Fruit fly (Drosophila melanogaster) whole organism, embryonic: Measurements from ENCODE around the gene ssp.

Experiments
- BtbVII ChIP-seq: fragments of 200-800 bp; sonication (Bioruptor generic); optimal IDR thresholded peaks from 3 replicates; lab custom pipeline; 2017; ENCODE audit warnings: missing biosample characterization, mild to moderate bottlenecking, missing genetic modification characterization
- CG10366 ChIP-seq: fragments of 200-800 bp; sonication (Bioruptor generic); IDR thresholded peaks from 2 replicates; pipeline ENCODE4 v1.3.6; 2022; ENCODE audit warnings: missing biosample characterization, missing genetic modification characterization
- CG10959 ChIP-seq: fragments of 200-800 bp; sonication (Bioruptor generic); IDR thresholded peaks from 2 replicates; pipeline ENCODE4 v1.3.6; 2022; ENCODE audit warnings: missing biosample characterization, missing genetic modification characterization
- CG12071 ChIP-seq: fragments of 200-800 bp; sonication (Bioruptor generic); optimal IDR thresholded peaks from 3 replicates; lab custom pipeline; 2018; ENCODE audit warnings: missing biosample characterization, mild to moderate bottlenecking, missing genetic modification characterization
- CG14860 ChIP-seq: fragments of 200-800 bp; sonication (Bioruptor generic); IDR thresholded peaks from 3 replicates; pipeline ENCODE4 v1.3.6; 2022; ENCODE audit warnings: missing biosample characterization, missing genetic modification characterization; ENCODE audit not compliant: partially characterized antibody
- CG15011 ChIP-seq: fragments of 200-800 bp; sonication (Bioruptor generic); optimal IDR thresholded peaks from 3 replicates; lab custom pipeline; 2018; ENCODE audit warnings: missing biosample characterization, mild to moderate bottlenecking, missing genetic modification characterization
- CG17385 ChIP-seq: fragments of 200-800 bp; sonication (Bioruptor generic); optimal IDR thresholded peaks from 3 replicates; lab custom pipeline; 2018; ENCODE audit warnings: missing biosample characterization, mild to moderate bottlenecking, missing genetic modification characterization
- CG2202 ChIP-seq: fragments of 200-800 bp; sonication (Bioruptor generic); optimal IDR thresholded peaks from 2 replicates; lab custom pipeline; 2018; ENCODE audit warnings: missing biosample characterization, mild to moderate bottlenecking, missing genetic modification characterization
- CG3065 ChIP-seq: fragments of 200-800 bp; sonication (Bioruptor generic); optimal IDR thresholded peaks from 2 replicates; lab custom pipeline; 2016; ENCODE audit warnings: missing biosample characterization, missing genetic modification characterization
- CG33557 ChIP-seq: fragments of 200-800 bp; sonication (Bioruptor generic); optimal IDR thresholded peaks from 2 replicates; lab custom pipeline; 2019; ENCODE audit warnings: missing biosample characterization, mild to moderate bottlenecking, missing genetic modification characterization, moderate library complexity
- CG7963 ChIP-seq: fragments of 200-800 bp; sonication (Bioruptor generic); IDR thresholded peaks from 3 replicates; pipeline ENCODE4 v1.3.6; 2022; ENCODE audit warnings: missing biosample characterization, missing genetic modification characterization; ENCODE audit not compliant: partially characterized antibody
- CG9727 ChIP-seq: fragments of 200-800 bp; sonication (Bioruptor generic); optimal IDR thresholded peaks from 3 replicates; lab custom pipeline; 2017; ENCODE audit warnings: missing biosample characterization, mild to moderate bottlenecking, missing genetic modification characterization
- CTCF ChIP-seq: fragments of 200-800 bp; sonication (Bioruptor generic); optimal IDR thresholded peaks from 2 replicates; lab custom pipeline; 2017; ENCODE audit warnings: missing biosample characterization, mild to moderate bottlenecking, missing genetic modification characterization, moderate library complexity
- Dbx ChIP-seq: fragments of 200-800 bp; sonication (Bioruptor generic); IDR thresholded peaks from 3 replicates; pipeline ENCODE4 v1.3.6; 2022; ENCODE audit warnings: missing biosample characterization, missing genetic modification characterization
- Drgx ChIP-seq: fragments of 200-800 bp; sonication (Bioruptor generic); IDR thresholded peaks from 2 replicates; pipeline ENCODE4 v1.3.6; 2022; ENCODE audit warnings: missing biosample characterization, missing genetic modification characterization
- E2f1 ChIP-seq: fragments of 200-800 bp; sonication (Bioruptor generic); IDR thresholded peaks from 2 replicates; pipeline ENCODE4 v1.3.6; 2022; ENCODE audit warnings: missing biosample characterization, missing genetic modification characterization
- E2f2 ChIP-seq: fragments of 200-800 bp; sonication (Bioruptor generic); IDR thresholded peaks from 2 replicates; pipeline ENCODE4 v1.3.6; 2022; ENCODE audit warnings: missing biosample characterization, missing genetic modification characterization
- Fer1 ChIP-seq: fragments of 200-800 bp; sonication (Bioruptor generic); optimal IDR thresholded peaks from 2 replicates; lab custom pipeline; 2017; ENCODE audit warnings: missing biosample characterization, mild to moderate bottlenecking, missing genetic modification characterization
- Gug ChIP-seq: fragments of 200-800 bp; sonication (Bioruptor generic); IDR thresholded peaks from 4 replicates; pipeline ENCODE4 v1.3.6; 2022; ENCODE audit warnings: missing biosample characterization, missing genetic modification characterization
- HLH54F ChIP-seq: fragments of 200-800 bp; sonication (Bioruptor generic); optimal IDR thresholded peaks from 3 replicates; lab custom pipeline; 2016; ENCODE audit warnings: missing biosample characterization, missing genetic modification characterization
- MBD-R2 ChIP-seq: fragments of 200-800 bp; sonication (Bioruptor generic); IDR thresholded peaks from 2 replicates; pipeline ENCODE4 v1.3.6; 2022; ENCODE audit warnings: missing biosample characterization, missing genetic modification characterization
- MTF-1 ChIP-seq: fragments of 200-800 bp; sonication (Bioruptor generic); optimal IDR thresholded peaks from 2 replicates; lab custom pipeline; 2018; ENCODE audit warnings: missing biosample characterization, mild to moderate bottlenecking, missing genetic modification characterization, borderline replicate concordance
- NC2β ChIP-seq: fragments of 200-800 bp; sonication (Bioruptor generic); optimal IDR thresholded peaks from 2 replicates; lab custom pipeline; 2016; ENCODE audit warnings: missing biosample characterization, missing genetic modification characterization
- NfI ChIP-seq: fragments of 200-800 bp; sonication (Bioruptor generic); optimal IDR thresholded peaks from 3 replicates; lab custom pipeline; 2018; ENCODE audit warnings: missing biosample characterization, mild to moderate bottlenecking, missing genetic modification characterization, moderate library complexity
- Oaz ChIP-seq: fragments of 200-800 bp; sonication (Bioruptor generic); IDR thresholded peaks from 2 replicates; pipeline ENCODE4 v1.3.6; 2022; ENCODE audit warnings: missing biosample characterization, missing genetic modification characterization
- Oli ChIP-seq: fragments of 200-800 bp; sonication (Bioruptor generic); optimal IDR thresholded peaks from 2 replicates; lab custom pipeline; 2018; ENCODE audit warnings: missing biosample characterization, mild to moderate bottlenecking, missing genetic modification characterization, moderate library complexity
- Tbp ChIP-seq: fragments of >200 bp; optimal IDR thresholded peaks from 2 replicates; lab custom pipeline; 2018; ENCODE audit warnings: missing biosample characterization, missing genetic modification characterization
- ara ChIP-seq: fragments of 200-800 bp; sonication (Bioruptor generic); IDR thresholded peaks from 2 replicates; pipeline ENCODE4 v1.3.6; 2022; ENCODE audit warnings: missing biosample characterization, missing genetic modification characterization
- bab2 ChIP-seq: fragments of 200-800 bp; sonication (Bioruptor generic); optimal IDR thresholded peaks from 2 replicates; lab custom pipeline; 2016; ENCODE audit warnings: missing biosample characterization, missing genetic modification characterization
- cg ChIP-seq: fragments of 200-800 bp; sonication (Bioruptor generic); optimal IDR thresholded peaks from 3 replicates; lab custom pipeline; 2019; ENCODE audit warnings: missing biosample characterization, mild to moderate bottlenecking, missing genetic modification characterization, moderate library complexity
- chinmo ChIP-seq: fragments of 200-800 bp; sonication (Bioruptor generic); IDR thresholded peaks from 4 replicates; pipeline ENCODE4 v1.3.6; 2022; ENCODE audit warnings: missing biosample characterization, missing genetic modification characterization; ENCODE audit not compliant: partially characterized antibody
- ci ChIP-seq: fragments of 200-800 bp; sonication (Bioruptor generic); IDR thresholded peaks from 3 replicates; pipeline ENCODE4 v1.3.6; 2022; ENCODE audit warnings: missing biosample characterization, missing genetic modification characterization
- cwo ChIP-seq: fragments of 200-800 bp; sonication (Bioruptor generic); optimal IDR thresholded peaks from 3 replicates; lab custom pipeline; 2017; ENCODE audit warnings: missing biosample characterization, missing genetic modification characterization, mild to moderate bottlenecking, moderate library complexity, missing genetic modification reagents
- dpn ChIP-seq, 2 experiments: fragments of 200-800 bp; sonication (Bioruptor generic); optimal IDR thresholded peaks; 3 replicates each; lab custom pipeline; 2016; ENCODE audit warnings: missing biosample characterization in 2 of 2, missing genetic modification characterization in 2 of 2
- esg ChIP-seq: fragments of 200-800 bp; sonication (Bioruptor generic); conservative IDR thresholded peaks from 2 replicates; pipeline ENCODE4 v1.3.6; 2022; ENCODE audit warnings: missing biosample characterization, missing genetic modification characterization
- eve ChIP-seq, 2 experiments: fragments of >200 bp; optimal IDR thresholded peaks; 2 replicates each; lab custom pipeline; 2017; ENCODE audit warnings: missing biosample characterization in 2 of 2, missing genetic modification characterization in 2 of 2
- gfzf ChIP-seq: fragments of 200-800 bp; sonication (Bioruptor generic); optimal IDR thresholded peaks from 2 replicates; lab custom pipeline; 2016; ENCODE audit warnings: missing biosample characterization, mild to moderate bottlenecking, missing genetic modification characterization, moderate library complexity
- gro ChIP-seq: fragments of 200-800 bp; sonication (Bioruptor generic); optimal IDR thresholded peaks from 2 replicates; lab custom pipeline; 2016; ENCODE audit warnings: missing biosample characterization, missing genetic modification characterization
- ham ChIP-seq: fragments of 200-800 bp; sonication (Bioruptor generic); IDR thresholded peaks from 2 replicates; pipeline ENCODE4 v1.3.6; 2022; ENCODE audit warnings: missing biosample characterization, missing genetic modification characterization
- her ChIP-seq: fragments of 200-800 bp; sonication (Bioruptor generic); optimal IDR thresholded peaks from 2 replicates; lab custom pipeline; 2016; ENCODE audit warnings: missing biosample characterization, missing genetic modification characterization
- ken ChIP-seq: fragments of 200-800 bp; sonication (Bioruptor generic); IDR thresholded peaks from 3 replicates; pipeline ENCODE4 v1.3.6; 2022; ENCODE audit warnings: missing biosample characterization, missing genetic modification characterization
- lola ChIP-seq, 3 experiments: fragments of >200 bp in 2 of 3; fragments of 200-800 bp in 1 of 3; sonication (Bioruptor generic) in 1 of 3; optimal IDR thresholded peaks; 2 replicates each; lab custom pipeline; 2017 to 2019; ENCODE audit warnings: missing biosample characterization in 3 of 3, missing genetic modification characterization in 3 of 3, mild to moderate bottlenecking in 1 of 3, moderate library complexity in 1 of 3
- nmo ChIP-seq: fragments of 200-800 bp; sonication (Bioruptor generic); optimal IDR thresholded peaks from 2 replicates; lab custom pipeline; 2018; ENCODE audit warnings: missing biosample characterization, mild to moderate bottlenecking, missing genetic modification characterization, moderate library complexity
- peb ChIP-seq: fragments of 200-800 bp; sonication (Bioruptor generic); IDR thresholded peaks from 2 replicates; pipeline ENCODE4 v1.3.6; 2022; ENCODE audit warnings: missing biosample characterization, missing genetic modification characterization
- rib ChIP-seq: fragments of 200-800 bp; sonication (Bioruptor generic); IDR thresholded peaks from 2 replicates; pipeline ENCODE4 v1.3.6; 2022; ENCODE audit warnings: missing biosample characterization, missing genetic modification characterization
- stwl ChIP-seq: fragments of 200-800 bp; sonication (Bioruptor generic); optimal IDR thresholded peaks from 3 replicates; lab custom pipeline; 2018; ENCODE audit warnings: missing biosample characterization, mild to moderate bottlenecking, missing genetic modification characterization, moderate library complexity
- unpg ChIP-seq: fragments of 200-800 bp; sonication (Bioruptor generic); optimal IDR thresholded peaks from 3 replicates; lab custom pipeline; 2018; ENCODE audit warnings: missing biosample characterization, mild to moderate bottlenecking, missing genetic modification characterization, moderate library complexity
- zf30C ChIP-seq: fragments of 200-800 bp; sonication (Bioruptor generic); optimal IDR thresholded peaks from 3 replicates; lab custom pipeline; 2018; ENCODE audit warnings: missing biosample characterization, mild to moderate bottlenecking, missing genetic modification characterization

ssp gene

dm6 chr3L:12138113-12138899 is 20.2 kb downstream of the ssp start, which contains the start of the genes ND-SGDH and RhoGAP68F (continued):
- TF ChIP-seq eve (GFP tag; optimal IDR thresholded peaks at IDR 0.05; lab: Kevin White, UChicago): no peak
- peak; percentile 83 for TF ChIP-seq Dbx (GFP tag; lab: Robert Waterston, UW)
- no peak for TF ChIP-seq cg (GFP tag; lab: Kevin White, UChicago)
- peak; percentile 66 for TF ChIP-seq CG17385 (GFP tag; lab: Kevin White, UChicago)
- peak; percentile 48 for TF ChIP-seq NC2β (GFP tag; lab: Kevin White, UChicago)
- TF ChIP-seq CG10366 (GFP tag; lab: Robert Waterston, UW): peak; percentile 56; the same call in 1 of the 2 replicates
- TF ChIP-seq bab2 (GFP tag; lab: Kevin White, UChicago): peak; percentile 45
- TF ChIP-seq cwo (GFP tag; lab: Kevin White, UChicago): peak; percentile 54
- peak; percentile 55 to 77 for TF ChIP-seq dpn (GFP tag; optimal IDR thresholded peaks at IDR 0.05; lab: Kevin White, UChicago)
- peak; percentile 72; the same call in 2 of the 4 replicates for TF ChIP-seq Gug (GFP tag; lab: Robert Waterston, UW)
- peak; percentile 96 for TF ChIP-seq CG14860
- peak; percentile 55 for TF ChIP-seq MBD-R2 (GFP tag; lab: Robert Waterston, UW)
- peak; percentile 55 for TF ChIP-seq stwl (tag; lab: Kevin White, UChicago)
- peak; percentile 21 for TF ChIP-seq CG2202 (tag; lab: Kevin White, UChicago)
- TF ChIP-seq unpg (GFP tag; lab: Kevin White, UChicago): peak; percentile 68
- peak; percentile 58; the same call in 1 of the 3 replicates for TF ChIP-seq ken (GFP tag; lab: Robert Waterston, UW)
- peak; percentile 34 for TF ChIP-seq gro (GFP tag; lab: Kevin White, UChicago)
- peak; percentile 55; the same call in 1 of the 2 replicates for TF ChIP-seq CG10959 (GFP tag; lab: Robert Waterston, UW)
- TF ChIP-seq Tbp (GFP tag; lab: Kevin White, UChicago): no peak
- TF ChIP-seq lola (GFP tag; optimal IDR thresholded peaks at IDR 0.05; lab: Kevin White, UChicago): peak in 1 of 3 experiments; percentile 81
- peak; percentile 79 for TF ChIP-seq CG9727
- peak; percentile 55 for TF ChIP-seq Oli
- 0 out of 3 replicates have a peak, but pooled peaks have one; percentile 41 for TF ChIP-seq ci (GFP tag; lab: Robert Waterston, UW)
- peak; percentile 27 for TF ChIP-seq CG15011 (GFP tag; lab: Kevin White, UChicago)
- 0 out of 2 replicates have a peak, but pooled peaks have one; percentile 43 for TF ChIP-seq ham (GFP tag; lab: Robert Waterston, UW)
- TF ChIP-seq NfI (GFP tag; lab: Kevin White, UChicago): peak; percentile 74
- TF ChIP-seq Drgx (GFP tag; lab: Robert Waterston, UW): peak; percentile 34; the same call in 1 of the 2 replicates
- TF ChIP-seq rib (GFP tag; lab: Robert Waterston, UW): peak; percentile 54; the same call in 1 of the 2 replicates
- TF ChIP-seq Fer1: peak; percentile 30
- peak; percentile 71 for TF ChIP-seq HLH54F
- TF ChIP-seq peb (GFP tag; lab: Robert Waterston, UW): peak; percentile 33; the same call in 1 of the 2 replicates
- peak; percentile 52 for TF ChIP-seq CG3065 (GFP tag; lab: Kevin White, UChicago)
- TF ChIP-seq E2f2 (GFP tag; lab: Robert Waterston, UW): no peak
- TF ChIP-seq nmo: peak; percentile 89
- 0 out of 2 replicates have a peak, but pooled peaks have one; percentile 7 for TF ChIP-seq ara (GFP tag; lab: Robert Waterston, UW)
- peak; percentile 68 for TF ChIP-seq esg
- TF ChIP-seq CG7963: peak; percentile 70
- no peak for TF ChIP-seq zf30C (GFP tag; lab: Kevin White, UChicago)
- peak; percentile 52; the same call in 1 of the 2 replicates for TF ChIP-seq Oaz (GFP tag; lab: Robert Waterston, UW)
- peak; percentile 62 for TF ChIP-seq CG33557 (GFP tag; lab: Kevin White, UChicago)
- no peak for TF ChIP-seq MTF-1 (GFP tag; lab: Kevin White, UChicago)
- TF ChIP-seq CTCF: no peak
- TF ChIP-seq her (GFP tag; lab: Kevin White, UChicago): no peak
- peak; percentile 88; the same call in 3 of the 4 replicates for TF ChIP-seq chinmo (GFP tag; lab: Robert Waterston, UW)
- no peak for TF ChIP-seq CG12071 (GFP tag; lab: Kevin White, UChicago)
- TF ChIP-seq E2f1 (GFP tag; lab: Robert Waterston, UW): peak; percentile 58
- TF ChIP-seq gfzf (GFP tag; lab: Kevin White, UChicago): peak; percentile 58
- TF ChIP-seq BtbVII (GFP tag; lab: Kevin White, UChicago): peak; percentile 41
